Worm (Caenorhabditis elegans) whole organism, L4/young adult: ENCODE data around the gene F54H12.8.

Source experiments
- W03F9.2 ChIP-seq: fragments of 150-350 bp; optimal IDR thresholded peaks from 2 replicates; lab custom pipeline; 2014; ENCODE audit warnings: missing biosample characterization, missing genetic modification characterization
- dao-5 ChIP-seq: sonication (generic microtip); optimal IDR thresholded peaks from 2 replicates; lab custom pipeline; 2016; ENCODE audit warnings: missing genotype, missing genetic modification characterization, moderate library complexity, missing compliant biosample characterization
- him-1 ChIP-seq: sonication (generic microtip); optimal IDR thresholded peaks from 2 replicates; lab custom pipeline; 2016; ENCODE audit warnings: missing genotype, missing genetic modification reagents, missing genetic modification characterization, missing compliant biosample characterization

- no peak for TF ChIP-seq dao-5
- no peak for TF ChIP-seq him-1 (tag; lab: Kevin White, UChicago)
- TF ChIP-seq W03F9.2 (tag; lab: Kevin White, UChicago): no peak
These were observed 28.2 kb downstream of the F54H12.8 start, which contains the start of gene C29E4.12 for ce11 chrIII:7940819-7941218.
